Worm (Caenorhabditis elegans): ENCODE data around the gene Y54G2A.76.

- TF ChIP-seq blmp-1 (tag; optimal IDR thresholded peaks at IDR 0.05) (no peak), jun-1 (tag; optimal IDR thresholded peaks at IDR 0.05) (no peak), lin-15B (tag; optimal IDR thresholded peaks at IDR 0.05) (no peak), ztf-4 (tag; optimal IDR thresholded peaks at IDR 0.05) (no peak), nhr-12 (tag; optimal IDR thresholded peaks at IDR 0.05) (no peak), lir-3 (tag; optimal IDR thresholded peaks at IDR 0.05; ENCODE audit: poor library complexity) (no peak)
Measured at ce11 chrIV:2855056-2855752, 46.0 kb downstream of the Y54G2A.76 start.
